Fruit fly (Drosophila melanogaster) whole organism, embryonic: ENCODE measurements around the gene CG11839.
A peak's percentile ranks its signal among the peaks of the same experiment; 100 is the strongest.

Experiments used
- Abd-B ChIP-seq: fragments of 200-800 bp; sonication (Bioruptor generic); optimal IDR thresholded peaks from 2 replicates; lab custom pipeline; 2018; ENCODE audit warnings: missing biosample characterization, mild to moderate bottlenecking, missing genetic modification characterization, moderate library complexity
- C15 ChIP-seq: fragments of 200-800 bp; sonication (Bioruptor generic); IDR thresholded peaks from 3 replicates; pipeline ENCODE4 v1.3.6; 2022; ENCODE audit warnings: missing biosample characterization, missing genetic modification characterization
- CG10431 ChIP-seq: fragments of 200-800 bp; sonication (Bioruptor generic); optimal IDR thresholded peaks from 3 replicates; lab custom pipeline; 2018; ENCODE audit warnings: missing biosample characterization, mild to moderate bottlenecking, missing genetic modification characterization
- CG10462 ChIP-seq: fragments of 200-800 bp; sonication (Bioruptor generic); optimal IDR thresholded peaks from 2 replicates; lab custom pipeline; 2016; ENCODE audit warnings: missing biosample characterization, missing genetic modification characterization
- CG11093 ChIP-seq: fragments of 200-800 bp; sonication (Bioruptor generic); IDR thresholded peaks from 3 replicates; pipeline ENCODE4 v1.3.6; 2022; ENCODE audit warnings: missing biosample characterization, missing genetic modification characterization
- CG11247 ChIP-seq: fragments of 200-800 bp; sonication (Bioruptor generic); IDR thresholded peaks from 2 replicates; pipeline ENCODE4 v1.3.6; 2022; ENCODE audit warnings: missing biosample characterization, missing genetic modification characterization
- CG12104 ChIP-seq: fragments of 200-800 bp; sonication (Bioruptor generic); optimal IDR thresholded peaks from 3 replicates; lab custom pipeline; 2016; ENCODE audit warnings: missing biosample characterization, missing genetic modification characterization
- CG17612 ChIP-seq: fragments of 200-800 bp; sonication (Bioruptor generic); IDR thresholded peaks from 2 replicates; pipeline ENCODE4 v1.3.6; 2022; ENCODE audit warnings: missing biosample characterization, missing genetic modification characterization
- CG17829 ChIP-seq: fragments of 200-800 bp; optimal IDR thresholded peaks from 2 replicates; lab custom pipeline; 2019; ENCODE audit warnings: missing biosample characterization, mild to moderate bottlenecking, missing genetic modification characterization, moderate library complexity
- CG1792 ChIP-seq: fragments of 200-800 bp; sonication (Bioruptor generic); optimal IDR thresholded peaks from 2 replicates; lab custom pipeline; 2016; ENCODE audit warnings: missing biosample characterization, missing genetic modification characterization
- CG33213 ChIP-seq: fragments of 200-800 bp; sonication (Bioruptor generic); optimal IDR thresholded peaks from 3 replicates; lab custom pipeline; 2016; ENCODE audit warnings: missing biosample characterization, missing genetic modification characterization
- CG34376 ChIP-seq: fragments of 200-800 bp; sonication (Bioruptor generic); optimal IDR thresholded peaks from 2 replicates; lab custom pipeline; 2018; ENCODE audit warnings: missing biosample characterization, mild to moderate bottlenecking, missing genetic modification characterization
- CG34422 ChIP-seq: fragments of 200-800 bp; sonication (Bioruptor generic); IDR thresholded peaks from 3 replicates; pipeline ENCODE4 v1.3.6; 2022; ENCODE audit warnings: missing biosample characterization, missing genetic modification characterization
- CG3726 ChIP-seq: fragments of 200-800 bp; sonication (Bioruptor generic); IDR thresholded peaks from 3 replicates; pipeline ENCODE4, ENCODE4 v1.3.6; 2022; ENCODE audit warnings: missing biosample characterization, missing genetic modification characterization
- CG3847 ChIP-seq: fragments of 200-800 bp; sonication (Bioruptor generic); IDR thresholded peaks from 2 replicates; pipeline ENCODE4 v1.3.6; 2022; ENCODE audit warnings: missing biosample characterization, missing genetic modification characterization
- CG4424 ChIP-seq: fragments of 200-800 bp; sonication (Bioruptor generic); optimal IDR thresholded peaks from 3 replicates; lab custom pipeline; 2016; ENCODE audit warnings: missing biosample characterization, missing genetic modification characterization
- CG5245 ChIP-seq: fragments of 200-800 bp; sonication (Bioruptor generic); optimal IDR thresholded peaks from 3 replicates; lab custom pipeline; 2016; ENCODE audit warnings: missing biosample characterization, missing genetic modification characterization
- CG6254 ChIP-seq: fragments of 200-800 bp; sonication (Bioruptor generic); optimal IDR thresholded peaks from 3 replicates; lab custom pipeline; 2017; ENCODE audit warnings: mild to moderate bottlenecking, missing biosample characterization, missing genetic modification reagents, missing genetic modification characterization
- CG6272 ChIP-seq: fragments of 200-800 bp; sonication (Bioruptor generic); IDR thresholded peaks from 2 replicates; pipeline ENCODE4 v1.3.6; 2022; ENCODE audit warnings: missing biosample characterization, missing genetic modification characterization
- CG6654 ChIP-seq: fragments of 200-800 bp; sonication (Bioruptor generic); optimal IDR thresholded peaks from 2 replicates; lab custom pipeline; 2017; ENCODE audit warnings: missing biosample characterization, mild to moderate bottlenecking, missing genetic modification characterization
- CG7839 ChIP-seq: fragments of 200-800 bp; sonication (Bioruptor generic); optimal IDR thresholded peaks from 3 replicates; lab custom pipeline; 2018; ENCODE audit warnings: missing biosample characterization, mild to moderate bottlenecking, missing genetic modification characterization, moderate library complexity
- CHES-1-like ChIP-seq: fragments of 200-800 bp; sonication (Bioruptor generic); optimal IDR thresholded peaks from 2 replicates; lab custom pipeline; 2016; ENCODE audit warnings: missing biosample characterization, missing genetic modification characterization
- CkIIα-i1 ChIP-seq: fragments of 200-800 bp; sonication (Bioruptor generic); IDR thresholded peaks from 2 replicates; pipeline ENCODE4 v1.3.6; 2022; ENCODE audit warnings: missing biosample characterization, missing genetic modification characterization
- Dfd ChIP-seq, 2 experiments: fragments of >200 bp; optimal IDR thresholded peaks; 2 replicates each; lab custom pipeline; 2017; ENCODE audit warnings: missing biosample characterization in 2 of 2, missing genetic modification characterization in 2 of 2
- Dip2 ChIP-seq: fragments of 200-800 bp; sonication (Bioruptor generic); IDR thresholded peaks from 2 replicates; pipeline ENCODE4 v1.3.6; 2022; ENCODE audit warnings: missing biosample characterization, missing genetic modification characterization
- Dip3 ChIP-seq: fragments of 200-800 bp; sonication (Bioruptor generic); optimal IDR thresholded peaks from 3 replicates; lab custom pipeline; 2016; ENCODE audit warnings: missing biosample characterization, missing genetic modification characterization
- Dll ChIP-seq: fragments of 200-800 bp; sonication (Bioruptor generic); IDR thresholded peaks from 4 replicates; pipeline ENCODE4 v1.3.6; 2022; ENCODE audit warnings: missing biosample characterization, missing genetic modification characterization; ENCODE audit not compliant: partially characterized antibody
- Dref ChIP-seq: fragments of 200-800 bp; sonication (Bioruptor generic); IDR thresholded peaks from 2 replicates; pipeline ENCODE4 v1.3.6; 2022; ENCODE audit warnings: missing biosample characterization, missing genetic modification characterization
- Hr3 ChIP-seq: fragments of 200-800 bp; sonication (Bioruptor generic); optimal IDR thresholded peaks from 3 replicates; lab custom pipeline; 2016; ENCODE audit warnings: missing biosample characterization, missing genetic modification characterization
- Sin3A ChIP-seq: fragments of >200 bp; optimal IDR thresholded peaks from 2 replicates; lab custom pipeline; 2018
- Sry-β ChIP-seq: fragments of 200-800 bp; sonication (Bioruptor generic); optimal IDR thresholded peaks from 2 replicates; lab custom pipeline; 2018; ENCODE audit warnings: missing biosample characterization, mild to moderate bottlenecking, missing genetic modification characterization, moderate library complexity
- abd-A ChIP-seq: fragments of 200-800 bp; sonication (Bioruptor generic); optimal IDR thresholded peaks from 3 replicates; lab custom pipeline; 2019; ENCODE audit warnings: missing biosample characterization, mild to moderate bottlenecking, missing genetic modification characterization, moderate library complexity
- aop ChIP-seq: fragments of 200-800 bp; sonication (Bioruptor generic); IDR thresholded peaks from 2 replicates; pipeline ENCODE4 v1.3.6; 2022; ENCODE audit warnings: missing biosample characterization, missing genetic modification characterization
- ap ChIP-seq: fragments of 200-800 bp; sonication (Bioruptor generic); IDR thresholded peaks from 2 replicates; pipeline ENCODE4 v1.3.6; 2022; ENCODE audit warnings: missing biosample characterization, missing genetic modification characterization
- ash1 ChIP-seq: fragments of 200-800 bp; sonication (Bioruptor generic); optimal IDR thresholded peaks from 2 replicates; lab custom pipeline; 2018; ENCODE audit warnings: missing biosample characterization, mild to moderate bottlenecking, missing genetic modification characterization
- chm ChIP-seq: fragments of 200-800 bp; sonication (Bioruptor generic); IDR thresholded peaks from 2 replicates; pipeline ENCODE4 v1.3.6; 2022; ENCODE audit warnings: missing biosample characterization, missing genetic modification characterization
- crp ChIP-seq, 2 experiments: fragments of 200-800 bp; sonication (Bioruptor generic); optimal IDR thresholded peaks; 2 replicates in 1 of 2; 3 replicates in 1 of 2; lab custom pipeline; 2017; ENCODE audit warnings: missing biosample characterization in 2 of 2, missing genetic modification characterization in 2 of 2, mild to moderate bottlenecking in 1 of 2, moderate library complexity in 1 of 2
- da ChIP-seq: fragments of 200-800 bp; sonication (Bioruptor generic); optimal IDR thresholded peaks from 2 replicates; lab custom pipeline; 2016; ENCODE audit warnings: missing biosample characterization, missing genetic modification characterization
- fru ChIP-seq: fragments of >200 bp; optimal IDR thresholded peaks from 2 replicates; lab custom pipeline; 2017
- fu2 ChIP-seq: fragments of 200-800 bp; sonication (Bioruptor generic); optimal IDR thresholded peaks from 2 replicates; lab custom pipeline; 2016; ENCODE audit warnings: missing biosample characterization, missing genetic modification characterization
- hb ChIP-seq: fragments of 200-800 bp; sonication (Bioruptor generic); IDR thresholded peaks from 3 replicates; pipeline ENCODE4 v1.3.6; 2022; ENCODE audit warnings: missing biosample characterization, missing genetic modification characterization; ENCODE audit not compliant: partially characterized antibody
- her ChIP-seq: fragments of 200-800 bp; sonication (Bioruptor generic); optimal IDR thresholded peaks from 2 replicates; lab custom pipeline; 2016; ENCODE audit warnings: missing biosample characterization, missing genetic modification characterization
- hkb ChIP-seq, 2 experiments: fragments of 200-800 bp in 1 of 2; fragments of >200 bp in 1 of 2; sonication (Bioruptor generic) in 1 of 2; IDR thresholded peaks in 1 of 2; optimal IDR thresholded peaks in 1 of 2; 2 replicates each; pipeline versions ENCODE4 v1.3.6 to Lab custom; 2017 to 2022; ENCODE audit warnings: missing biosample characterization in 1 of 2, missing genetic modification characterization in 1 of 2
- peb ChIP-seq: fragments of 200-800 bp; sonication (Bioruptor generic); IDR thresholded peaks from 2 replicates; pipeline ENCODE4 v1.3.6; 2022; ENCODE audit warnings: missing biosample characterization, missing genetic modification characterization
- pzg ChIP-seq: fragments of 200-800 bp; sonication (Bioruptor generic); optimal IDR thresholded peaks from 3 replicates; lab custom pipeline; 2018; ENCODE audit warnings: missing biosample characterization, mild to moderate bottlenecking, missing genetic modification characterization, moderate library complexity
- sd ChIP-seq: fragments of 200-800 bp; sonication (Bioruptor generic); optimal IDR thresholded peaks from 3 replicates; lab custom pipeline; 2018; ENCODE audit warnings: missing biosample characterization, mild to moderate bottlenecking, missing genetic modification characterization, moderate library complexity
- shn ChIP-seq: fragments of 200-800 bp; sonication (Bioruptor generic); optimal IDR thresholded peaks from 3 replicates; lab custom pipeline; 2016; ENCODE audit warnings: missing biosample characterization, missing genetic modification characterization
- sima ChIP-seq: fragments of 200-800 bp; sonication (Bioruptor generic); optimal IDR thresholded peaks from 2 replicates; lab custom pipeline; 2016; ENCODE audit warnings: missing biosample characterization, missing genetic modification characterization
- tin ChIP-seq: fragments of 200-800 bp; sonication (Bioruptor generic); optimal IDR thresholded peaks from 3 replicates; lab custom pipeline; 2016; ENCODE audit warnings: missing biosample characterization, missing genetic modification characterization
- trem ChIP-seq: fragments of 200-800 bp; optimal IDR thresholded peaks from 3 replicates; lab custom pipeline; 2019; ENCODE audit warnings: missing biosample characterization, mild to moderate bottlenecking, missing genetic modification characterization, moderate library complexity
- twi ChIP-seq: fragments of 200-800 bp; optimal IDR thresholded peaks from 2 replicates; lab custom pipeline; 2019; ENCODE audit warnings: missing biosample characterization, mild to moderate bottlenecking, missing genetic modification characterization, moderate library complexity

CG11839 gene

DNA sequence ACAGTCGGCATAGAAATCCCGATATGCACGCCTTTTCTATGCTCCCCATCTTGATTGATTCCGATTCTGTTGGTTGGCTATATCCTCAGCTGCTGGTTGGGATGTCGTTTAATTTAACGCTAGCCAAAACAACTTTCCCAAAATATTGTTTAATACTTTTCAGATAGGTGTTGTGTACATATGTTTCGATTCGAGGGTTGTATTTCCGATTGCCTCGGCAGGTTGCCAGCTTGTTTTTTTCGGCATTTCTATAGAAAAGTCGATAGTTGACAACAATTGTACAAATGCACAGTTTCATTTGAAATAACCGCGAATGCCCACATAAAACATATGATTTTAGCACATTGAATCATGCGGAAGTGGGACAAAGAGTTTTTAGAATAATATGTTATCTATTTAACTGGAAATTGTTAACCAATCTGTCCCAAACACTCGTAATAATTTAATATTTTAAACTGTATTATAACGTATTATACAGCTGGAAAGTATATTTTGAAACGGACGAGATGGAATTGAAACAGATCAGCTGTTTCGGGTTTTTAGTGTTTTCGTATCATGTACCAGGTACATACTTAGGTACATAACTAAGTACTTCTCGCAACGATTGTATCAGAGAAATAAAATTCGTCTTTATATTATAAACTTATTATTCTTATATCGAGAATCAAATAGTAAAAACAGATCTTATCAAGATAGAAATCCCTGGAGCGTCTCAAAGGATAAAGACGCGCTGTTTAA, 15.1 kb upstream of the CG11839 start, which contains the start of gene CG31109:
Gene CG31109, minus strand, starts transcription at position 203 of the 738 bp plus-strand sequence.
- TF ChIP-seq hkb (optimal IDR thresholded peaks at IDR 0.05; lab: Kevin White, UChicago) (no peak), hkb (GFP tag; IDR thresholded peaks at IDR 0.05; lab: Robert Waterston, UW) (no peak), CG6654 (GFP tag; lab: Kevin White, UChicago) (no peak), CG17612 (no peak), Dip2 (GFP tag; lab: Robert Waterston, UW) (no peak), CHES-1-like (GFP tag; lab: Kevin White, UChicago) (peak; percentile 50), CkIIα-i1 (GFP tag; lab: Robert Waterston, UW) (no peak), her (GFP tag; lab: Kevin White, UChicago) (no peak), Dref (peak; percentile 78), chm (GFP tag; lab: Robert Waterston, UW) (no peak), CG3726 (GFP tag; lab: Robert Waterston, UW) (no peak), CG6254 (GFP tag; lab: Kevin White, UChicago) (no peak), C15 (no peak), Sry-β (peak; percentile 12), da (no peak), peb (GFP tag; lab: Robert Waterston, UW) (no peak), sd (tag; lab: Kevin White, UChicago) (peak; percentile 26), CG34422 (GFP tag; lab: Robert Waterston, UW) (peak; percentile 48; the same call in 1 of the 3 replicates), CG11093 (no peak), ap (GFP tag; lab: Robert Waterston, UW) (no peak), CG6272 (GFP tag; lab: Robert Waterston, UW) (no peak), CG1792 (no peak), CG10431 (GFP tag; lab: Kevin White, UChicago) (no peak), CG17829 (tag; lab: Kevin White, UChicago) (peak; percentile 31), ash1 (GFP tag; lab: Kevin White, UChicago) (no peak), Sin3A (lab: Kevin White, UChicago) (peak; percentile 2), CG4424 (GFP tag; lab: Kevin White, UChicago) (no peak), sima (no peak), CG11247 (GFP tag; lab: Robert Waterston, UW) (no peak), CG34376 (GFP tag; lab: Kevin White, UChicago) (peak; percentile 28), Dip3 (GFP tag; lab: Kevin White, UChicago) (no peak), CG33213 (GFP tag; lab: Kevin White, UChicago) (no peak), CG7839 (tag; lab: Kevin White, UChicago) (no peak), Dfd (GFP tag; optimal IDR thresholded peaks at IDR 0.05; lab: Kevin White, UChicago) (no peak), fu2 (no peak), CG10462 (GFP tag; lab: Kevin White, UChicago) (no peak), CG5245 (GFP tag; lab: Kevin White, UChicago) (no peak), trem (tag; lab: Kevin White, UChicago) (peak; percentile 80), Hr3 (GFP tag; lab: Kevin White, UChicago) (no peak), Abd-B (GFP tag; lab: Kevin White, UChicago) (no peak), Dll (GFP tag; lab: Robert Waterston, UW) (peak; percentile 50; the same call in 1 of the 4 replicates), shn (GFP tag; lab: Kevin White, UChicago) (no peak), pzg (peak; percentile 77), tin (GFP tag; lab: Kevin White, UChicago) (peak; percentile 35), fru (no peak), hb (GFP tag; lab: Robert Waterston, UW) (no peak), twi (tag; lab: Kevin White, UChicago) (peak; percentile 27), aop (no peak), abd-A (tag; lab: Kevin White, UChicago) (no peak), CG12104 (GFP tag; lab: Kevin White, UChicago) (no peak), CG3847 (GFP tag; lab: Robert Waterston, UW) (peak; percentile 37; the same call in 1 of the 2 replicates), crp (GFP tag; optimal IDR thresholded peaks at IDR 0.05; lab: Kevin White, UChicago) (peak; percentile 65 to 87)
